Worm (Caenorhabditis elegans): ENCODE measurements around the gene Y41E3.13.

DNA sequence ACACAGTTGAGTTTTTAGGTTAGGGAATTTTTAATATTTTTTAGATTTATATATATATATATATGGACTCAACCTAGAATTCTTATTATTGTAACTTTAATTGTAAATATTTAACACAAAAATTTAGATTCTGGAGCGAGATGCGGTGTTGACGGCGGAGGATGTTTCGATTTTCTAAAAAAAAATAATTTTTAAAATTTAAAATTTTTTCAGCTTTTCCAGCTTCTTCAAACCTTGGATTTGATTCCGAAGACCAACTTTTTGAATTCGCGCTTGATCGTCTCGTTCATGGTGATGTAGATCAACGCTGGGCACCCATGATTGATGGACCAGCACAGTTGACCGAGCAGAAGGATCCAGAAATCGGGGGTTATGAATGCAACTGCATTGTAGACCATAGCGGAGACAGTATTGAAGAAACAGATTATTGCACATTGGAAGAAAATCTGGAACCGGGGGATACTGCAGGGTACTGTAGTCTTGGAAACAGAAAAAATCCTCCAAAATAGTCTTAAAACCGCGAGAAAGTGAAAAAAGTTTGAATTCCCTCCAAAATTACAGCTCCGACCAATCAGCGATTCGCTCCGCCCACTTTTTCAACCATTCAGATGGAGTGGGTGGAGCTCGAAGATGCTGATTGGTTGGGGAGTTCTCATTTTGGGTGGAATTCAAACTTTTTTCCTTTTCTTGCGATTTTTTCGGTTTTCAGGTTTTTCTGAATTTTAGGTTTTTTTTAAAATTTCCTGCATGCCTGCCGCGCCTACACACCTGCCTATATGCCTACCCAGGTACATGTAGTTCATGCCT lies 8.6 kb upstream of the Y41E3.13 start:
- TF ChIP-seq nhr-76 (tag; optimal IDR thresholded peaks at IDR 0.05) (no peak), zip-2 (tag; optimal IDR thresholded peaks at IDR 0.05) (no peak), lsy-2 (tag; optimal IDR thresholded peaks at IDR 0.05) (no peak), dpl-1 (GFP tag; optimal IDR thresholded peaks at IDR 0.05) (no peak), ceh-32 (tag; optimal IDR thresholded peaks at IDR 0.05; ENCODE audit: poor library complexity) (no peak)
